Worm (Caenorhabditis elegans) whole organism, L4 larva: ENCODE data around the gene sqv-3.

ENCODE experiments used
- D1046.2 ChIP-seq: fragments of 200-800 bp; sonication (Bioruptor generic); IDR thresholded peaks from 2 replicates; pipeline ENCODE4 v1.3.6; 2022; ENCODE audit warnings: missing genetic modification characterization, missing compliant biosample characterization
- F10B5.3 ChIP-seq: sonication (generic microtip); optimal IDR thresholded peaks from 2 replicates; lab custom pipeline; 2016; ENCODE audit warnings: mild to moderate bottlenecking, missing genetic modification characterization, missing compliant biosample characterization
- F26F4.8 ChIP-seq: fragments of 200-800 bp; sonication (Bioruptor generic); conservative IDR thresholded peaks from 2 replicates; pipeline ENCODE4 v1.3.6; 2022; ENCODE audit warnings: missing genetic modification characterization, missing compliant biosample characterization
- F44E2.7 ChIP-seq: fragments of 200-800 bp; sonication (Bioruptor generic); IDR thresholded peaks from 2 replicates; pipeline ENCODE4 v2.1.2; 2022; ENCODE audit warnings: missing genetic modification characterization, missing compliant biosample characterization
- F49E8.2 ChIP-seq: sonication (generic microtip); optimal IDR thresholded peaks from 2 replicates; lab custom pipeline; 2016; ENCODE audit warnings: missing compliant biosample characterization, mild to moderate bottlenecking, missing genetic modification characterization, borderline replicate concordance
- R02D3.7 ChIP-seq: fragments of 150-350 bp; sonication (generic microtip); optimal IDR thresholded peaks from 3 replicates; lab custom pipeline; 2014; ENCODE audit warnings: missing biosample characterization, missing genetic modification characterization
- Y75B8A.6 ChIP-seq: fragments of 200-800 bp; sonication (Bioruptor generic); IDR thresholded peaks from 2 replicates; pipeline ENCODE4 v1.3.6; 2022; ENCODE audit warnings: missing genetic modification reagents, missing genetic modification characterization, missing compliant biosample characterization
- ZK337.2 ChIP-seq: fragments of 200-800 bp; sonication (Bioruptor generic); IDR thresholded peaks from 2 replicates; pipeline ENCODE4 v1.3.6; 2022; ENCODE audit warnings: missing genetic modification reagents, missing genetic modification characterization, missing compliant biosample characterization
- ZK546.5 ChIP-seq, 2 experiments: sonication (generic microtip); optimal IDR thresholded peaks; 2 replicates each; lab custom pipeline; 2017; ENCODE audit warnings: missing biosample characterization in 2 of 2, missing genetic modification characterization in 2 of 2
- attf-4 ChIP-seq: sonication (generic microtip); optimal IDR thresholded peaks from 3 replicates; lab custom pipeline; 2017; ENCODE audit warnings: missing biosample characterization, missing genetic modification characterization
- ceh-28 ChIP-seq: fragments of 150-350 bp; optimal IDR thresholded peaks from 2 replicates; lab custom pipeline; 2014; ENCODE audit warnings: missing biosample characterization, missing genetic modification reagents, missing genetic modification characterization
- ceh-32 ChIP-seq: sonication (generic microtip); optimal IDR thresholded peaks from 2 replicates; lab custom pipeline; 2016; ENCODE audit warnings: mild to moderate bottlenecking, missing genetic modification characterization, missing compliant biosample characterization; ENCODE audit not compliant: poor library complexity
- ceh-44 ChIP-seq: fragments of 200-800 bp; sonication (Bioruptor generic); IDR thresholded peaks from 2 replicates; pipeline ENCODE4 v1.3.6; 2022; ENCODE audit warnings: missing genetic modification reagents, missing genetic modification characterization, missing compliant biosample characterization
- ceh-82 ChIP-seq: sonication (generic microtip); optimal IDR thresholded peaks from 2 replicates; lab custom pipeline; 2017; ENCODE audit warnings: missing biosample characterization, missing genetic modification characterization
- ces-1 ChIP-seq: fragments of 150-350 bp; sonication (generic microtip); optimal IDR thresholded peaks from 4 replicates; lab custom pipeline; 2014; ENCODE audit warnings: missing biosample characterization, missing genetic modification reagents, missing genetic modification characterization
- cey-2 ChIP-seq: sonication (generic microtip); optimal IDR thresholded peaks from 3 replicates; lab custom pipeline; 2017; ENCODE audit warnings: missing genetic modification characterization, mild to moderate bottlenecking, missing compliant biosample characterization, antibody characterized with exemption, borderline replicate concordance; ENCODE audit not compliant: insufficient read depth
- ctbp-1 ChIP-seq: fragments of 200-800 bp; sonication (Bioruptor generic); IDR thresholded peaks from 2 replicates; pipeline ENCODE4 v1.3.6; 2022; ENCODE audit warnings: missing genetic modification reagents, missing genetic modification characterization, missing compliant biosample characterization
- daf-12 ChIP-seq: fragments of 150-350 bp; optimal IDR thresholded peaks from 2 replicates; lab custom pipeline; 2014; ENCODE audit warnings: missing biosample characterization, missing genetic modification reagents, missing genetic modification characterization
- daf-19 ChIP-seq: fragments of 200-800 bp; sonication (Bioruptor generic); conservative IDR thresholded peaks from 2 replicates; pipeline ENCODE4 v1.3.6; 2022; ENCODE audit warnings: missing genetic modification characterization, missing compliant biosample characterization
- daf-8 ChIP-seq: fragments of 200-800 bp; sonication (Bioruptor generic); IDR thresholded peaks from 2 replicates; pipeline ENCODE4 v1.3.6; 2022; ENCODE audit warnings: missing genetic modification characterization, missing compliant biosample characterization
- dmd-6 ChIP-seq: fragments of 200-800 bp; sonication (Bioruptor generic); IDR thresholded peaks from 2 replicates; pipeline ENCODE4 v1.3.6; 2022; ENCODE audit warnings: missing genetic modification reagents, missing genetic modification characterization, missing compliant biosample characterization
- dpl-1 ChIP-seq: fragments of 150-350 bp; optimal IDR thresholded peaks from 2 replicates; lab custom pipeline; 2014; ENCODE audit warnings: missing biosample characterization, missing genetic modification reagents, missing genetic modification characterization
- duxl-1 ChIP-seq: sonication (generic microtip); optimal IDR thresholded peaks from 2 replicates; lab custom pipeline; 2016; ENCODE audit warnings: mild to moderate bottlenecking, missing genetic modification characterization, moderate library complexity, missing compliant biosample characterization; ENCODE audit not compliant: poor library complexity
- dve-1 ChIP-seq: sonication (generic microtip); optimal IDR thresholded peaks from 2 replicates; lab custom pipeline; 2017; ENCODE audit warnings: antibody characterized with exemption, mild to moderate bottlenecking, missing genetic modification characterization, missing compliant biosample characterization; ENCODE audit not compliant: insufficient read depth
- egl-27 ChIP-seq: sonication (generic microtip); optimal IDR thresholded peaks from 3 replicates; lab custom pipeline; 2017; ENCODE audit warnings: missing biosample characterization, missing genetic modification reagents, missing genetic modification characterization
- fkh-10 ChIP-seq: fragments of 150-350 bp; optimal IDR thresholded peaks from 2 replicates; lab custom pipeline; 2014; ENCODE audit warnings: missing biosample characterization, missing genetic modification reagents, missing genetic modification characterization
- hif-1 ChIP-seq, 2 experiments: sonication (generic microtip); optimal IDR thresholded peaks; 2 replicates each; lab custom pipeline; 2016 to 2017; ENCODE audit warnings: missing compliant biosample characterization in 2 of 2, missing genetic modification characterization in 2 of 2, missing genetic modification reagents in 2 of 2, missing genotype in 2 of 2, mild to moderate bottlenecking in 1 of 2
- lin-38 ChIP-seq: fragments of 200-800 bp; sonication (Bioruptor generic); IDR thresholded peaks from 2 replicates; pipeline ENCODE4 v1.3.6; 2022; ENCODE audit warnings: missing genetic modification reagents, missing genetic modification characterization, missing compliant biosample characterization
- lsy-2 ChIP-seq, 2 experiments: fragments of 150-350 bp in 1 of 2; sonication (generic microtip) in 1 of 2; optimal IDR thresholded peaks; 2 replicates each; lab custom pipeline; 2014 to 2017; ENCODE audit warnings: missing biosample characterization in 2 of 2, missing genetic modification characterization in 2 of 2
- madf-5 ChIP-seq, 2 experiments: fragments of 200-800 bp; sonication (Bioruptor generic); IDR thresholded peaks; 2 replicates each; pipeline ENCODE4 v1.3.6; 2022; ENCODE audit warnings: missing compliant biosample characterization in 2 of 2, missing genetic modification characterization in 2 of 2
- mdt-29 ChIP-seq: fragments of 200-800 bp; sonication (Bioruptor generic); IDR thresholded peaks from 2 replicates; pipeline ENCODE4 v1.3.6; 2022; ENCODE audit warnings: missing genetic modification reagents, missing genetic modification characterization, missing compliant biosample characterization
- mep-1 ChIP-seq: fragments of 150-350 bp; sonication (generic microtip); optimal IDR thresholded peaks from 3 replicates; lab custom pipeline; 2014; ENCODE audit warnings: missing biosample characterization, missing genetic modification characterization
- nhr-10 ChIP-seq: fragments of 150-350 bp; optimal IDR thresholded peaks from 2 replicates; lab custom pipeline; 2014; ENCODE audit warnings: missing biosample characterization, missing genetic modification characterization
- nhr-102 ChIP-seq: sonication (generic microtip); optimal IDR thresholded peaks from 2 replicates; lab custom pipeline; 2016; ENCODE audit warnings: mild to moderate bottlenecking, missing genetic modification characterization, moderate library complexity, missing compliant biosample characterization
- nhr-11 ChIP-seq: fragments of 150-350 bp; optimal IDR thresholded peaks from 2 replicates; lab custom pipeline; 2014; ENCODE audit warnings: missing biosample characterization, missing genetic modification characterization
- nhr-111 ChIP-seq: fragments of 200-800 bp; sonication (Bioruptor generic); optimal IDR thresholded peaks from 2 replicates; lab custom pipeline; 2018; ENCODE audit warnings: mild to moderate bottlenecking, missing genetic modification characterization, missing compliant biosample characterization
- nhr-25 ChIP-seq: sonication (generic microtip); optimal IDR thresholded peaks from 2 replicates; lab custom pipeline; 2017; ENCODE audit warnings: missing genetic modification characterization, mild to moderate bottlenecking, missing compliant biosample characterization, antibody characterized with exemption, moderate library complexity, borderline replicate concordance; ENCODE audit not compliant: insufficient read depth
- nhr-28 ChIP-seq: fragments of 150-350 bp; optimal IDR thresholded peaks from 2 replicates; lab custom pipeline; 2014; ENCODE audit warnings: missing biosample characterization, missing genetic modification characterization
- pqm-1 ChIP-seq: sonication (generic microtip); optimal IDR thresholded peaks from 2 replicates; lab custom pipeline; 2017; ENCODE audit warnings: missing biosample characterization, missing genetic modification characterization
- rbr-2 ChIP-seq: sonication (generic microtip); optimal IDR thresholded peaks from 2 replicates; lab custom pipeline; 2016; ENCODE audit warnings: missing genotype, missing genetic modification characterization, missing compliant biosample characterization
- set-16 ChIP-seq: fragments of 200-800 bp; sonication (Bioruptor generic); IDR thresholded peaks from 2 replicates; pipeline ENCODE4 v1.3.6; 2022; ENCODE audit warnings: missing genetic modification reagents, missing genetic modification characterization, missing compliant biosample characterization
- snpc-1.2 ChIP-seq: fragments of 200-800 bp; sonication (Bioruptor generic); IDR thresholded peaks from 2 replicates; pipeline ENCODE4 v1.3.6; 2022; ENCODE audit warnings: missing genetic modification reagents, missing genetic modification characterization, missing compliant biosample characterization
- snpc-4 ChIP-seq: fragments of 150-350 bp; optimal IDR thresholded peaks from 2 replicates; lab custom pipeline; 2014; ENCODE audit warnings: missing biosample characterization, missing genetic modification characterization
- spr-1 ChIP-seq: sonication (generic microtip); optimal IDR thresholded peaks from 2 replicates; lab custom pipeline; 2016; ENCODE audit warnings: mild to moderate bottlenecking, missing genetic modification characterization, missing compliant biosample characterization
- tag-97 ChIP-seq: fragments of 200-800 bp; sonication (Bioruptor generic); IDR thresholded peaks from 2 replicates; pipeline ENCODE4 v1.3.6; 2022; ENCODE audit warnings: missing genetic modification characterization, missing compliant biosample characterization
- unc-39 ChIP-seq: sonication (generic microtip); optimal IDR thresholded peaks from 2 replicates; lab custom pipeline; 2017; ENCODE audit warnings: missing biosample characterization, missing genetic modification characterization
- zfp-2 ChIP-seq: sonication (generic microtip); optimal IDR thresholded peaks from 2 replicates; lab custom pipeline; 2016; ENCODE audit warnings: mild to moderate bottlenecking, missing genetic modification characterization, missing compliant biosample characterization
- zfp-3 ChIP-seq: fragments of 200-800 bp; sonication (Bioruptor generic); conservative IDR thresholded peaks from 2 replicates; pipeline ENCODE4 v1.3.6; 2022; ENCODE audit warnings: missing genetic modification reagents, missing genetic modification characterization, missing compliant biosample characterization
- ztf-7 ChIP-seq: fragments of 150-350 bp; optimal IDR thresholded peaks from 2 replicates; lab custom pipeline; 2014; ENCODE audit warnings: missing biosample characterization, missing genetic modification characterization

The sqv-3 gene

DNA sequence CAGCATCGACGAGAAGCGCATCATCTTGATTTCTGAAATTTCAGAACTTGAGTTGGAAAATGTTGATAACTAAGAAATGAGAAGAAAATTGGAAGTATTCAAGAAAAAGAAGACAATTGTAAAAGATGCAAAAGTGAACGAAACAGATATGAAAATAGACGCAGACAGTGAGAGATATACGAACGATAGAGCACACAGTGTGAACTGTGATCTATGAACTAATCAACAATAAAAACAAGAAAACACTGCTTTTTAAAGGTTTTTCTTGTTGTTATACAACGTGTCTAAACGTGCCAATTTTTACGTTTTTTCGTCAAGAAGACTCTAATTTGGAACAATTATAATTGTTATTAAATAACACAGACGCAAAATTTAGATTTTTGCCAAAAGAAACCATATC lies 27.3 kb downstream of the sqv-3 start, which contains the start of gene ech-6 (continued):
- no peak for TF ChIP-seq nhr-25 (tag; lab: Kevin White, UChicago)
- no peak for TF ChIP-seq ceh-28
- TF ChIP-seq ZK546.5 (tag; optimal IDR thresholded peaks at IDR 0.05; lab: Kevin White, UChicago): no peak
- TF ChIP-seq ces-1 (GFP tag; lab: Kevin White, UChicago): no peak
- TF ChIP-seq ctbp-1: no peak
- TF ChIP-seq zfp-3 (GFP tag; lab: Robert Waterston, UW): no peak
- no peak for TF ChIP-seq tag-97
- TF ChIP-seq R02D3.7 (tag; lab: Kevin White, UChicago): no peak
- TF ChIP-seq nhr-11 (tag; lab: Kevin White, UChicago): no peak
- no peak for TF ChIP-seq mdt-29
- TF ChIP-seq daf-19: no peak
- peak; percentile 11 for TF ChIP-seq nhr-28 (tag; lab: Kevin White, UChicago)
- TF ChIP-seq F26F4.8 (GFP tag; lab: Robert Waterston, UW): no peak
- peak; percentile 11 for TF ChIP-seq pqm-1 (tag; lab: Kevin White, UChicago)
- no peak for TF ChIP-seq daf-8 (GFP tag; lab: Robert Waterston, UW)
- TF ChIP-seq, all 104 proteins: peak for 18

DNA sequence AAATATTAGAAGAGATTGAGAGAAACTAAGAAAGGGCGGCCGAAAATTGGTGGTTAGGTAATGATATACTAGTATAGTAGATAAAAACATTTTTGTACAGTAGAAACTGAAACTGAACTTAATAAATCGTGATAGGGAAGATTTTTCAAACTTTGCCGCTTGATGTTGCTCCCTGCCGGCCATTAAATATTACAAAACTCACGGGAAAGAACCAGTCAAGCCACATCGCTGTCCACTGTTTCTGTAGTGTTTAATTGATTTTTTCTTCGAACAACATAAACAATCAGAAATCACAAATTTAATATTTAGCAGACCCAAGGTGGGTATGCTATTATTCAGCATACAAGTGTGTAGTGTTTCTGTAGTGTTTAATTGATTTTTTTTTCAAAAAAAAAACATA lies 29.1 kb downstream of the sqv-3 start, which contains the start of gene T05G5.5:
Gene T05G5.5 (minus strand): TSS at position 359 of the 400 bp plus-strand sequence.
- TF ChIP-seq daf-12 (tag; lab: Kevin White, UChicago) (no peak), fkh-10 (GFP tag; lab: Kevin White, UChicago) (no peak), set-16 (GFP tag; lab: Robert Waterston, UW) (no peak), attf-4 (no peak), rbr-2 (no peak), F44E2.7 (GFP tag; lab: Robert Waterston, UW) (no peak), Y75B8A.6 (no peak), egl-27 (tag; lab: Kevin White, UChicago) (no peak), spr-1 (tag; lab: Kevin White, UChicago) (peak; percentile 3), mep-1 (tag; lab: Kevin White, UChicago) (no peak), F10B5.3 (tag; lab: Kevin White, UChicago) (no peak), D1046.2 (no peak), ceh-32 (no peak), dmd-6 (GFP tag; lab: Robert Waterston, UW) (no peak), ztf-7 (tag; lab: Kevin White, UChicago) (no peak), ceh-44 (GFP tag; lab: Robert Waterston, UW) (no peak), ceh-82 (tag; lab: Kevin White, UChicago) (no peak), unc-39 (tag; lab: Kevin White, UChicago) (no peak), lsy-2 (tag; optimal IDR thresholded peaks at IDR 0.05; lab: Kevin White, UChicago) (peak in 1 of 2 experiments; percentile 18), pqm-1 (tag; lab: Kevin White, UChicago) (no peak), lin-38 (GFP tag; lab: Robert Waterston, UW) (peak; percentile 44), snpc-1.2 (GFP tag; lab: Robert Waterston, UW) (no peak), R02D3.7 (tag; lab: Kevin White, UChicago) (no peak), hif-1 (tag; optimal IDR thresholded peaks at IDR 0.05; lab: Kevin White, UChicago) (no peak), snpc-4 (no peak), dve-1 (peak; percentile 50), dpl-1 (GFP tag; lab: Kevin White, UChicago) (no peak), zfp-2 (tag; lab: Kevin White, UChicago) (no peak), nhr-111 (GFP tag; lab: Kevin White, UChicago) (no peak), duxl-1 (tag; lab: Kevin White, UChicago) (peak; percentile 12), madf-5 (GFP tag; IDR thresholded peaks at IDR 0.05; lab: Robert Waterston, UW) (no peak), F49E8.2 (no peak), nhr-11 (tag; lab: Kevin White, UChicago) (no peak), daf-19 (no peak), nhr-102 (tag; lab: Kevin White, UChicago) (peak; percentile 73), ZK546.5 (tag; optimal IDR thresholded peaks at IDR 0.05; lab: Kevin White, UChicago) (no peak), nhr-10 (tag; lab: Kevin White, UChicago) (no peak), cey-2 (no peak), ZK337.2 (GFP tag; lab: Robert Waterston, UW) (no peak)
